Worm (Caenorhabditis elegans) whole organism, late embryonic: ENCODE data around the gene elpc-3.

Experiments
- C08G9.2 ChIP-seq: sonication (generic microtip); optimal IDR thresholded peaks from 2 replicates; lab custom pipeline; 2016; ENCODE audit warnings: mild to moderate bottlenecking, missing genetic modification characterization, moderate library complexity, missing compliant biosample characterization
- K09A11.1 ChIP-seq: sonication (generic microtip); optimal IDR thresholded peaks from 2 replicates; lab custom pipeline; 2017; ENCODE audit warnings: antibody characterized with exemption, mild to moderate bottlenecking, missing genetic modification characterization, missing compliant biosample characterization; ENCODE audit not compliant: insufficient read depth
- Y22D7AL.16 ChIP-seq: sonication (generic microtip); optimal IDR thresholded peaks from 2 replicates; lab custom pipeline; 2016; ENCODE audit warnings: missing genetic modification characterization, missing compliant biosample characterization
- ama-1 ChIP-seq: fragments of 150-350 bp; optimal IDR thresholded peaks from 2 replicates; lab custom pipeline; 2014
- ceh-14 ChIP-seq: sonication (generic microtip); optimal IDR thresholded peaks from 2 replicates; lab custom pipeline; 2016; ENCODE audit warnings: missing genotype, missing genetic modification characterization, missing compliant biosample characterization
- ceh-18 ChIP-seq: sonication (generic microtip); optimal IDR thresholded peaks from 2 replicates; lab custom pipeline; 2016; ENCODE audit warnings: missing genetic modification characterization, missing compliant biosample characterization
- ceh-19 ChIP-seq: fragments of 200-800 bp; sonication (Bioruptor generic); optimal IDR thresholded peaks from 2 replicates; lab custom pipeline; 2018; ENCODE audit warnings: mild to moderate bottlenecking, missing genetic modification characterization, missing compliant biosample characterization
- ceh-2 ChIP-seq: sonication (generic microtip); optimal IDR thresholded peaks from 2 replicates; lab custom pipeline; 2016; ENCODE audit warnings: missing genotype, missing genetic modification characterization, missing compliant biosample characterization
- ceh-22 ChIP-seq: sonication (generic microtip); optimal IDR thresholded peaks from 2 replicates; lab custom pipeline; 2017; ENCODE audit warnings: missing biosample characterization, missing genetic modification characterization
- ceh-31 ChIP-seq: sonication (generic microtip); optimal IDR thresholded peaks from 2 replicates; lab custom pipeline; 2016; ENCODE audit warnings: missing genetic modification characterization, missing compliant biosample characterization
- ceh-34 ChIP-seq: sonication (generic microtip); optimal IDR thresholded peaks from 2 replicates; lab custom pipeline; 2016; ENCODE audit warnings: mild to moderate bottlenecking, missing genetic modification characterization, missing compliant biosample characterization
- ceh-45 ChIP-seq: fragments of 200-800 bp; sonication (Bioruptor generic); IDR thresholded peaks from 2 replicates; pipeline ENCODE4 v1.3.6; 2022; ENCODE audit warnings: missing genetic modification reagents, missing genetic modification characterization, missing compliant biosample characterization
- ceh-48 ChIP-seq: sonication (generic microtip); optimal IDR thresholded peaks from 2 replicates; lab custom pipeline; 2016; ENCODE audit warnings: missing genetic modification characterization, inconsistent platforms, missing compliant biosample characterization
- ceh-6 ChIP-seq: fragments of 200-800 bp; sonication (Bioruptor generic); optimal IDR thresholded peaks from 2 replicates; lab custom pipeline; 2018; ENCODE audit warnings: mild to moderate bottlenecking, missing genetic modification characterization, missing compliant biosample characterization
- che-1 ChIP-seq: sonication (generic microtip); optimal IDR thresholded peaks from 2 replicates; lab custom pipeline; 2016; ENCODE audit warnings: mild to moderate bottlenecking, missing genetic modification characterization, missing compliant biosample characterization
- dve-1 ChIP-seq: sonication (generic microtip); optimal IDR thresholded peaks from 2 replicates; lab custom pipeline; 2017; ENCODE audit warnings: antibody characterized with exemption, mild to moderate bottlenecking, missing genetic modification characterization, missing compliant biosample characterization
- elt-2 ChIP-seq: sonication (generic microtip); optimal IDR thresholded peaks from 2 replicates; lab custom pipeline; 2016; ENCODE audit warnings: missing genetic modification reagents, missing genetic modification characterization, missing compliant biosample characterization
- ets-4 ChIP-seq: sonication (generic microtip); optimal IDR thresholded peaks from 2 replicates; lab custom pipeline; 2016; ENCODE audit warnings: missing genetic modification characterization, missing compliant biosample characterization
- gmeb-2 ChIP-seq: sonication (generic microtip); optimal IDR thresholded peaks from 2 replicates; lab custom pipeline; 2016; ENCODE audit warnings: missing genetic modification characterization, inconsistent platforms, missing compliant biosample characterization
- hlh-15 ChIP-seq: sonication (generic microtip); optimal IDR thresholded peaks from 2 replicates; lab custom pipeline; 2016; ENCODE audit warnings: missing genetic modification characterization, missing compliant biosample characterization
- hlh-30 ChIP-seq: sonication (generic microtip); optimal IDR thresholded peaks from 2 replicates; lab custom pipeline; 2017; ENCODE audit warnings: antibody characterized with exemption, missing genetic modification characterization, missing compliant biosample characterization; ENCODE audit not compliant: insufficient read depth
- lim-6 ChIP-seq: sonication (generic microtip); optimal IDR thresholded peaks from 2 replicates; lab custom pipeline; 2016; ENCODE audit warnings: missing genetic modification characterization, missing compliant biosample characterization
- mec-3 ChIP-seq: sonication (generic microtip); optimal IDR thresholded peaks from 2 replicates; lab custom pipeline; 2016; ENCODE audit warnings: borderline replicate concordance, missing genetic modification characterization, missing compliant biosample characterization
- nfya-1 ChIP-seq: sonication (generic microtip); optimal IDR thresholded peaks from 2 replicates; lab custom pipeline; 2017; ENCODE audit warnings: missing genetic modification characterization, mild to moderate bottlenecking, missing compliant biosample characterization, antibody characterized with exemption, moderate library complexity
- nhr-232 ChIP-seq: sonication (generic microtip); optimal IDR thresholded peaks from 2 replicates; lab custom pipeline; 2016; ENCODE audit warnings: missing genetic modification characterization, missing compliant biosample characterization
- odd-2 ChIP-seq: sonication (generic microtip); optimal IDR thresholded peaks from 2 replicates; lab custom pipeline; 2017; ENCODE audit warnings: antibody characterized with exemption, mild to moderate bottlenecking, missing genetic modification characterization, missing compliant biosample characterization
- pax-1 ChIP-seq: fragments of 150-350 bp; optimal IDR thresholded peaks from 2 replicates; lab custom pipeline; 2014; ENCODE audit warnings: missing biosample characterization, missing genetic modification characterization
- pha-2 ChIP-seq: sonication (generic microtip); optimal IDR thresholded peaks from 2 replicates; lab custom pipeline; 2017; ENCODE audit warnings: mild to moderate bottlenecking, missing genetic modification characterization, missing compliant biosample characterization
- pqm-1 ChIP-seq: sonication (generic microtip); optimal IDR thresholded peaks from 2 replicates; lab custom pipeline; 2016; ENCODE audit warnings: missing genetic modification characterization, missing compliant biosample characterization
- pros-1 ChIP-seq: fragments of 150-350 bp; optimal IDR thresholded peaks from 2 replicates; lab custom pipeline; 2014; ENCODE audit warnings: missing biosample characterization, missing genetic modification reagents, missing genetic modification characterization
- ref-2 ChIP-seq: sonication (generic microtip); optimal IDR thresholded peaks from 2 replicates; lab custom pipeline; 2016; ENCODE audit warnings: missing genetic modification characterization, missing compliant biosample characterization
- sox-4 ChIP-seq: sonication (generic microtip); optimal IDR thresholded peaks from 2 replicates; lab custom pipeline; 2017; ENCODE audit warnings: mild to moderate bottlenecking, missing genetic modification characterization, inconsistent platforms, missing compliant biosample characterization
- tbx-7 ChIP-seq: sonication (generic microtip); optimal IDR thresholded peaks from 2 replicates; lab custom pipeline; 2016; ENCODE audit warnings: missing genotype, missing genetic modification characterization, missing compliant biosample characterization
- unc-3 ChIP-seq, 2 experiments: fragments of 200-800 bp in 1 of 2; sonication (Bioruptor generic) in 1 of 2; sonication (generic microtip) in 1 of 2; conservative IDR thresholded peaks in 1 of 2; optimal IDR thresholded peaks in 1 of 2; 2 replicates each; pipeline versions ENCODE4 v1.3.6 to Lab custom; 2016 to 2022; ENCODE audit warnings: missing compliant biosample characterization in 2 of 2, missing genetic modification characterization in 2 of 2, missing genetic modification reagents in 1 of 2
- unc-42 ChIP-seq: sonication (generic microtip); optimal IDR thresholded peaks from 2 replicates; lab custom pipeline; 2016; ENCODE audit warnings: missing genotype, missing genetic modification characterization, missing compliant biosample characterization
- unc-55 ChIP-seq: sonication (generic microtip); optimal IDR thresholded peaks from 2 replicates; lab custom pipeline; 2017; ENCODE audit warnings: missing biosample characterization, missing genetic modification reagents, missing genetic modification characterization

elpc-3 gene

DNA sequence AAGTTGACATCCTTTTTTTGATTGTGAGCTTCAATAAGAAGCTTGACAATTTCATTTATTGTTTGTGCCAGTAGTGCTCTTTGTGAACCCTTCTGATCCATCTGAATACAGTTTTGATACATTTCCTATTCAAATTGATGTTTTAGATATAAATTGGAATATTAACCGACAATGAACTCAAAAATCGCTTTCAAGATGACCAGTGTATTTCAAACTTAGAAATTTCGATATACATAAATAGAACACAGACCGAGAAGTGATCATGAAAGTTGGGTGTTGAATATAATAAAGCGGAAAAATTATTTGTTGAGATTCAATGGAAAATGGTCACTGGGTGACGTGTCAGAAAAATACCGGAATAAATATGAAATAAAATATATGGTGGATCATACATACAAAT, at the start of gene elpc-3:
elpc-3 (minus strand) TSS at position 101 of the 400 bp plus-strand sequence.
- no peak for TF ChIP-seq lim-6 (tag; lab: Kevin White, UChicago)
- TF ChIP-seq K09A11.1 (tag; lab: Kevin White, UChicago) = no peak
- no peak for TF ChIP-seq C08G9.2 (tag; lab: Kevin White, UChicago)
- no peak for TF ChIP-seq dve-1
- TF ChIP-seq pha-2 = no peak

DNA sequence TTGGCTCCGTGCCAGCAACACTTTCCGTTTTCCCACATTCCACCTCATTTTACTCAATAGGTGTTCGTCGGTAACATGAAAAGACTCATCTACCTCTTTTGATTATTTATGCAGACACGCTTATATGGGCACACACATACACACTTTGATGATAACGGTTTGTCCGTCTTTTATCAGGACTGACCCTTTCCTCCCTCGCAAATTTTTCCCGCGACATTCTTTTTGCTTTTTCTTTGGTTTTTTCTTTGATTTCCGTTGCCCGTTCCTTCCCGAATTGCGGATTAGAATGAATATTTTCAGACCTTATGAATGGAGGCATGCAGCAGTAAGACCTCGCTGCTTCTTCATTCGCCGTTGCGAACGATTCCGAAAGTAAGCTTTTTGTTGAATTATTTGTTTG, 31.8 kb upstream of the elpc-3 start, which contains the start of gene vab-8:
vab-8 (plus strand) TSS at position 301 of the 400 bp plus-strand sequence.
- no peak for TF ChIP-seq mec-3 (tag; lab: Kevin White, UChicago)
- TF ChIP-seq hlh-30 = no peak
- TF ChIP-seq elt-2 = peak; percentile 26
- TF ChIP-seq K09A11.1 (tag; lab: Kevin White, UChicago) = no peak

DNA sequence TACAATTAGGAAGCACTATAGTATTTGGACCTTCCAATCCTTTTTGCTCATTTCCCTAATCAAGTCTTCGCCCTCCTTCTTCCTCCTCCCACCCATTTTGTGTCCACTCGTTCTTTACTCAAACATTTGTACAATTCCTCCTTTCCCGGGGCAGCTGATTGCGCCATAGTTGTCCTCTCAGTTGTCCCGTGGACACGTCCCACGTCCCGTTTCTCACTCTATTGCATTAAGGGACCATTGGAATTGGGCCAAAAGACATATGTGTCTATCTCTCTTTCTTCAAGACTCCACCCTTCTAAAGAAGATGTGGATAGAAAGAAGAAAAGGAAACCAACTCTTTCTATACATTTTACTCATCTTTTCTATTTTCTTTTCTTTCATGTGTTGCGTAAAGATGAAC, 29.9 kb upstream of the elpc-3 start:
- TF ChIP-seq unc-55 (GFP tag; lab: Kevin White, UChicago) (no peak), nhr-232 (no peak), ceh-31 (tag; lab: Kevin White, UChicago) (peak; percentile 65), ceh-22 (no peak), unc-42 (tag; lab: Kevin White, UChicago) (peak; percentile 95)
- TF ChIP-seq, all 69 proteins: peak for 2

DNA sequence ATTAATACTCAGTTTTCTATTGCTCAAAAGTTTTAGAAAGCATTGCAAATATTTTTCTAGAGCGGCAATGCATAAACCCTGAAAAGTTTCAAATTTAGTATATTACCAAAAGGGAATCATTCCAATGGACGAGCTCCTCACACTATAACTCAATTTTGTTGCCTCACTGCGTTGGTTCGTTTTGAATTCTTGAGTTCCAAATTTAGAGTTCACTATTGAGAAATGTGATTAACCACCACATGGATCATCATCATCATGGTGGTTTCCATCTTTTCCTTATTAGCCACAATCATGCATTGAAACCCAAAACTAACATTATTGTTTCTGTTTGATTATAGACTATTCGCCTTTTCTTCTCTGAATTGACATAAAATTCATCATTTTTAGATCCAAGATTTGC, 28.7 kb upstream of the elpc-3 start:
- TF ChIP-seq sox-4 (tag; lab: Kevin White, UChicago) (no peak), ceh-6 (no peak), unc-42 (tag; lab: Kevin White, UChicago) (peak; percentile 87), ceh-2 (tag; lab: Kevin White, UChicago) (no peak), ceh-34 (tag; lab: Kevin White, UChicago) (no peak)

DNA sequence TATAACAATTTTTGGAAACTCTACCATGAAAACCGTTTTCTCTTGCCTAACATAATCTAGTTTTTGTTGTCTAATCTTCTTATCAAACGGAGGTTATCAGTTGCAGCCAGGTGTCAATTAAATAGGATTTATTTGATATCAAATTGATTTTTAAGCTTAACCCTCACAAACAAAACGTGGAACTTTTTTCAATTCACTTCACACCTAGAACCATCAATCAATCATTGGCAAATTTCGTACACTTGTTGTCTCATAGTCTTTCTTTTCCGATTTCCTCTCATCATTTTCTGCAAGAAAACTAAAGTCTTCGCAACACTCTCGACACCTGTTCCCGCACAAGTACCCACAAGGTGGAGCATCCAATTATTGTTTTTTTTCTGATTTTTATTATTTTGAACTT, 27.5 kb upstream of the elpc-3 start:
- TF ChIP-seq elt-2 = peak; percentile 13
- no peak for TF ChIP-seq unc-3 (GFP tag; conservative IDR thresholded peaks at IDR 0.05; lab: Robert Waterston, UW)
- TF ChIP-seq unc-3 (tag; optimal IDR thresholded peaks at IDR 0.05; lab: Kevin White, UChicago) = no peak
- no peak for TF ChIP-seq hlh-15 (tag; lab: Kevin White, UChicago)
- no peak for TF ChIP-seq ceh-6
- TF ChIP-seq ceh-14 (tag; lab: Kevin White, UChicago) = no peak
- no peak for TF ChIP-seq che-1
- TF ChIP-seq ceh-19 (GFP tag; lab: Kevin White, UChicago) = no peak
- TF ChIP-seq ceh-45 (GFP tag; lab: Robert Waterston, UW) = no peak
- TF ChIP-seq Y22D7AL.16 (tag; lab: Kevin White, UChicago) = no peak
- no peak for TF ChIP-seq dve-1
- TF ChIP-seq pros-1 (tag; lab: Kevin White, UChicago) = no peak
- TF ChIP-seq tbx-7 (tag; lab: Kevin White, UChicago) = no peak
- peak; percentile 19 for TF ChIP-seq ceh-18 (tag; lab: Kevin White, UChicago)
- TF ChIP-seq nfya-1 = no peak
- TF ChIP-seq pqm-1 (tag; lab: Kevin White, UChicago) = no peak
- TF ChIP-seq ceh-31 (tag; lab: Kevin White, UChicago) = no peak

DNA sequence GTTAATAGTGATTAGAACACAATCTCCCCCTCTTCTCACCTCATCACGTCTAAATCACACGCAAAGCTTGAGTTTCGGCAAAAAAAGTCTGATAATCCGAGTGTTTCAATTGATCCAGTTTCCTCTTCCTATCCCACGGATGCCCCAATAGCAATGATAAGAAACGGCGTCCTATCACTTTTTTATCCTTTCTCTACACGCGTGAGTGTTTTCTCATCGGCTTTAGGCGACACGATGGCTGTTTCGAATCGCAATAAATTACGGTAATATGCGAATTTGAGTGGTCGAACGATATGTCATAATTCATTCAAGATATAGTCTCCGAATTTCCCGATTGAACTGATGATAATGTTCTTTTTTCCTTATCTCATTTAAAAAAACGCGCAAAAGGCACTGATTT, 18.3 kb upstream of the elpc-3 start:
- no peak for TF ChIP-seq ama-1 (lab: Kevin White, UChicago)
- no peak for TF ChIP-seq ceh-45 (GFP tag; lab: Robert Waterston, UW)
- no peak for TF ChIP-seq sox-4 (tag; lab: Kevin White, UChicago)
- no peak for TF ChIP-seq ref-2
- no peak for TF ChIP-seq gmeb-2 (tag; lab: Kevin White, UChicago)
- TF ChIP-seq che-1 = no peak
- TF ChIP-seq ceh-48 (tag; lab: Kevin White, UChicago) = no peak
- no peak for TF ChIP-seq dve-1
- TF ChIP-seq unc-55 (GFP tag; lab: Kevin White, UChicago) = no peak
- no peak for TF ChIP-seq odd-2 (tag; lab: Kevin White, UChicago)
- TF ChIP-seq pax-1 (tag; lab: Kevin White, UChicago) = no peak
- no peak for TF ChIP-seq ceh-34 (tag; lab: Kevin White, UChicago)
- TF ChIP-seq C08G9.2 (tag; lab: Kevin White, UChicago) = no peak
- no peak for TF ChIP-seq ets-4 (tag; lab: Kevin White, UChicago)
